Worm (Caenorhabditis elegans) whole organism, L3 larva: ENCODE results near the gene F14H8.8.
A peak's percentile ranks its signal among the peaks of the same experiment; 100 is the strongest.

Source experiments
- aly-2 ChIP-seq: fragments of 150-350 bp; optimal IDR thresholded peaks from 2 replicates; lab custom pipeline; 2014; ENCODE audit warnings: missing biosample characterization, missing genetic modification characterization
- daf-12 ChIP-seq: fragments of 150-350 bp; optimal IDR thresholded peaks from 2 replicates; lab custom pipeline; 2014; ENCODE audit warnings: missing biosample characterization, missing genetic modification reagents, missing genetic modification characterization
- fos-1 ChIP-seq: fragments of 150-350 bp; optimal IDR thresholded peaks from 2 replicates; lab custom pipeline; 2014; ENCODE audit warnings: missing biosample characterization, missing genetic modification characterization
- nfya-1 ChIP-seq: sonication (generic microtip); optimal IDR thresholded peaks from 2 replicates; lab custom pipeline; 2017; ENCODE audit warnings: missing genetic modification characterization, mild to moderate bottlenecking, missing compliant biosample characterization, antibody characterized with exemption, moderate library complexity; ENCODE audit not compliant: insufficient read depth
- nhr-11 ChIP-seq: fragments of 150-350 bp; optimal IDR thresholded peaks from 2 replicates; lab custom pipeline; 2014; ENCODE audit warnings: missing biosample characterization, missing genetic modification characterization
- nhr-12 ChIP-seq: fragments of 150-350 bp; optimal IDR thresholded peaks from 2 replicates; lab custom pipeline; 2014; ENCODE audit warnings: missing biosample characterization, missing genetic modification characterization
- nhr-25 ChIP-seq: sonication (generic microtip); optimal IDR thresholded peaks from 2 replicates; lab custom pipeline; 2017; ENCODE audit warnings: missing biosample characterization, missing genetic modification characterization
- nhr-77 ChIP-seq: fragments of 150-350 bp; optimal IDR thresholded peaks from 2 replicates; lab custom pipeline; 2014; ENCODE audit warnings: missing biosample characterization, missing genetic modification characterization
- pha-4 ChIP-seq: fragments of 150-350 bp; optimal IDR thresholded peaks from 2 replicates; lab custom pipeline; 2014; ENCODE audit warnings: missing biosample characterization, missing genetic modification reagents, missing genetic modification characterization
- skn-1 ChIP-seq: fragments of 150-350 bp; optimal IDR thresholded peaks from 2 replicates; lab custom pipeline; 2014; ENCODE audit warnings: missing biosample characterization, missing genetic modification characterization
- snpc-4 ChIP-seq: fragments of 150-350 bp; optimal IDR thresholded peaks from 2 replicates; lab custom pipeline; 2014; ENCODE audit warnings: missing biosample characterization, missing genetic modification characterization
- tbx-2 ChIP-seq: sonication (generic microtip); optimal IDR thresholded peaks from 2 replicates; lab custom pipeline; 2016; ENCODE audit warnings: mild to moderate bottlenecking, missing genetic modification characterization, missing compliant biosample characterization
- unc-39 ChIP-seq: sonication (generic microtip); optimal IDR thresholded peaks from 4 replicates; lab custom pipeline; 2017; ENCODE audit warnings: missing biosample characterization, missing genetic modification characterization
- zag-1 ChIP-seq: fragments of 150-350 bp; optimal IDR thresholded peaks from 2 replicates; lab custom pipeline; 2014; ENCODE audit warnings: missing biosample characterization, missing genetic modification characterization

DNA sequence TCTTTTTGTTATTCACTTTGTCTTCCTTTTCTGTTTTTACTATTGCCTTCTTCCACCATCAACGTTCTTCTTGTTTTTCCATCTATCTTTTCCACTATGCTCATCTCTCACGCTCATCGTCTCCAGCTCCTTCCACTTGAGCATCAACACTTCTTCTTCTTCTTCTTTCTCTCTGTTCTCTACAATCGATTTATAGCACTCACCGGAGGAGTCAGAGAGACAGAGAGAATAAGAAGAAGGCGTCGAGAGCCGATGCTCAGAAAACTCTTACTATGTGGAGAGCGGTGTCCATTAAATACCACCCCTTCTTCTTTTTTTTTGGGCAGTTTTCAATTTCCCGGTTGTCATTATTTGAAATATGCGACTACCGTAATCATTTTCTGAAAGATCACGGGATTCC, 45.6 kb downstream of the F14H8.8 start:
- TF ChIP-seq daf-12 (tag; lab: Kevin White, UChicago): no peak
- TF ChIP-seq snpc-4 (tag; lab: Kevin White, UChicago): no peak
- no peak for TF ChIP-seq pha-4 (tag; lab: Kevin White, UChicago)
- TF ChIP-seq aly-2 (tag; lab: Kevin White, UChicago): no peak
- no peak for TF ChIP-seq nhr-11 (tag; lab: Kevin White, UChicago)
- no peak for TF ChIP-seq zag-1 (tag; lab: Kevin White, UChicago)
- TF ChIP-seq nfya-1 (tag; lab: Kevin White, UChicago): peak; percentile 51
- no peak for TF ChIP-seq skn-1 (tag; lab: Kevin White, UChicago)
- TF ChIP-seq nhr-12 (tag; lab: Kevin White, UChicago): no peak
- no peak for TF ChIP-seq nhr-25
- TF ChIP-seq tbx-2 (tag; lab: Kevin White, UChicago): no peak
- TF ChIP-seq unc-39 (tag; lab: Kevin White, UChicago): no peak
- TF ChIP-seq fos-1 (tag; lab: Kevin White, UChicago): no peak
- TF ChIP-seq nhr-77: no peak
